Worm (Caenorhabditis elegans) whole organism, L1 larva: ENCODE results near the gene aqp-8.

Source experiments
- C04F5.9 ChIP-seq: sonication (generic microtip); optimal IDR thresholded peaks from 2 replicates; lab custom pipeline; 2016; ENCODE audit warnings: missing genetic modification characterization, missing compliant biosample characterization
- aly-2 ChIP-seq: fragments of 150-350 bp; optimal IDR thresholded peaks from 2 replicates; lab custom pipeline; 2014; ENCODE audit warnings: missing biosample characterization, missing genetic modification characterization
- blmp-1 ChIP-seq: fragments of 150-350 bp; optimal IDR thresholded peaks from 2 replicates; lab custom pipeline; 2014; ENCODE audit warnings: missing biosample characterization, missing genetic modification characterization
- ces-1 ChIP-seq: fragments of 150-350 bp; optimal IDR thresholded peaks from 2 replicates; lab custom pipeline; 2014; ENCODE audit warnings: missing biosample characterization, missing genetic modification reagents, missing genetic modification characterization
- elt-3 ChIP-seq, 6 experiments: fragments of 150-350 bp in 1 of 6; sonication (generic microtip); optimal IDR thresholded peaks; 2 replicates each; lab custom pipeline; 2017 to 2018; ENCODE audit warnings: missing biosample characterization in 6 of 6, missing genetic modification characterization in 6 of 6, inconsistent platforms in 1 of 6
- jun-1 ChIP-seq: fragments of 150-350 bp; optimal IDR thresholded peaks from 2 replicates; lab custom pipeline; 2014; ENCODE audit warnings: missing biosample characterization, missing genetic modification reagents, missing genetic modification characterization
- lin-13 ChIP-seq: fragments of 150-350 bp; optimal IDR thresholded peaks from 2 replicates; lab custom pipeline; 2014; ENCODE audit warnings: missing biosample characterization, missing genetic modification reagents, missing genetic modification characterization
- nhr-12 ChIP-seq: sonication (generic microtip); optimal IDR thresholded peaks from 2 replicates; lab custom pipeline; 2017; ENCODE audit warnings: missing biosample characterization, missing genetic modification characterization
- snpc-4 ChIP-seq: fragments of 150-350 bp; optimal IDR thresholded peaks from 2 replicates; lab custom pipeline; 2014; ENCODE audit warnings: missing biosample characterization, missing genetic modification characterization
- sox-4 ChIP-seq: sonication (generic microtip); optimal IDR thresholded peaks from 2 replicates; lab custom pipeline; 2016; ENCODE audit warnings: missing genetic modification characterization, missing compliant biosample characterization
- unc-130 ChIP-seq: fragments of 150-350 bp; optimal IDR thresholded peaks from 2 replicates; lab custom pipeline; 2017; ENCODE audit warnings: missing biosample characterization, missing genetic modification characterization, inconsistent platforms
- unc-98 ChIP-seq: fragments of 200-800 bp; sonication (Bioruptor generic); IDR thresholded peaks from 2 replicates; pipeline ENCODE4 v1.3.6; 2022; ENCODE audit warnings: missing genetic modification characterization, missing compliant biosample characterization
- zag-1 ChIP-seq: fragments of 150-350 bp; optimal IDR thresholded peaks from 2 replicates; lab custom pipeline; 2014; ENCODE audit warnings: missing biosample characterization, missing genetic modification characterization
- ztf-11 ChIP-seq, 2 experiments: sonication (generic microtip); optimal IDR thresholded peaks; 2 replicates each; lab custom pipeline; 2016 to 2017; ENCODE audit warnings: missing genetic modification characterization in 2 of 2, missing biosample characterization in 1 of 2, missing compliant biosample characterization in 1 of 2

ce11 chrX:4685579-4685978 is 19.2 kb downstream of the aqp-8 start:
- TF ChIP-seq unc-98 (GFP tag; lab: Robert Waterston, UW) = no peak
- TF ChIP-seq elt-3 (tag; optimal IDR thresholded peaks at IDR 0.05; lab: Kevin White, UChicago) = peak in 1 of 6 experiments; percentile 9
- no peak for TF ChIP-seq nhr-12 (tag; lab: Kevin White, UChicago)
- no peak for TF ChIP-seq snpc-4 (tag; lab: Kevin White, UChicago)
- TF ChIP-seq lin-13 = no peak
- no peak for TF ChIP-seq zag-1 (tag; lab: Kevin White, UChicago)
- TF ChIP-seq jun-1 (tag; lab: Kevin White, UChicago) = no peak
- TF ChIP-seq aly-2 = no peak
- no peak for TF ChIP-seq unc-130 (tag; lab: Kevin White, UChicago)
- TF ChIP-seq C04F5.9 (tag; lab: Kevin White, UChicago) = no peak
- no peak for TF ChIP-seq blmp-1
- TF ChIP-seq ces-1 (GFP tag; lab: Kevin White, UChicago) = no peak
- TF ChIP-seq sox-4 (tag; lab: Kevin White, UChicago) = no peak
- TF ChIP-seq ztf-11 (tag; optimal IDR thresholded peaks at IDR 0.05; lab: Kevin White, UChicago) = no peak
